Worm (Caenorhabditis elegans) whole organism, early embryonic: ENCODE results near the gene ZK105.13.

ENCODE experiments used
- B0310.2 ChIP-seq: sonication (generic microtip); optimal IDR thresholded peaks from 2 replicates; lab custom pipeline; 2016; ENCODE audit warnings: mild to moderate bottlenecking, missing genetic modification characterization, missing compliant biosample characterization
- F13C5.2 ChIP-seq: sonication (generic microtip); optimal IDR thresholded peaks from 2 replicates; lab custom pipeline; 2017; ENCODE audit warnings: mild to moderate bottlenecking, missing genetic modification characterization, inconsistent platforms, missing compliant biosample characterization
- aly-1 ChIP-seq: sonication (generic microtip); optimal IDR thresholded peaks from 2 replicates; lab custom pipeline; 2016; ENCODE audit warnings: missing genetic modification characterization, missing compliant biosample characterization
- ama-1 ChIP-seq: fragments of 150-350 bp; optimal IDR thresholded peaks from 2 replicates; lab custom pipeline; 2014
- ceh-13 ChIP-seq: fragments of 200-800 bp; sonication (Bioruptor generic); optimal IDR thresholded peaks from 2 replicates; lab custom pipeline; 2018; ENCODE audit warnings: mild to moderate bottlenecking, missing genetic modification characterization, missing compliant biosample characterization
- ceh-36 ChIP-seq: sonication (generic microtip); optimal IDR thresholded peaks from 2 replicates; lab custom pipeline; 2016; ENCODE audit warnings: missing genetic modification characterization, inconsistent platforms, missing compliant biosample characterization
- ets-7 ChIP-seq: sonication (generic microtip); optimal IDR thresholded peaks from 2 replicates; lab custom pipeline; 2016; ENCODE audit warnings: missing genotype, missing genetic modification characterization, missing compliant biosample characterization
- flt-1 ChIP-seq: fragments of 200-800 bp; sonication (Bioruptor generic); IDR thresholded peaks from 2 replicates; pipeline ENCODE4 v1.3.6; 2022; ENCODE audit warnings: missing genetic modification characterization, missing compliant biosample characterization
- hmbx-1 ChIP-seq: sonication (generic microtip); optimal IDR thresholded peaks from 2 replicates; lab custom pipeline; 2016; ENCODE audit warnings: mild to moderate bottlenecking, missing genetic modification characterization, missing compliant biosample characterization
- hmg-4 ChIP-seq: fragments of 200-800 bp; sonication (Bioruptor generic); optimal IDR thresholded peaks from 2 replicates; lab custom pipeline; 2018; ENCODE audit warnings: mild to moderate bottlenecking, missing genetic modification characterization, missing compliant biosample characterization
- hnd-1 ChIP-seq: sonication (generic microtip); optimal IDR thresholded peaks from 2 replicates; lab custom pipeline; 2016; ENCODE audit warnings: missing genetic modification characterization, missing compliant biosample characterization
- pes-1 ChIP-seq: fragments of 200-800 bp; sonication (Bioruptor generic); IDR thresholded peaks from 2 replicates; pipeline ENCODE4 v1.3.6; 2022; ENCODE audit warnings: missing genetic modification reagents, missing genetic modification characterization, missing compliant biosample characterization
- scrt-1 ChIP-seq: fragments of 200-800 bp; sonication (Bioruptor generic); IDR thresholded peaks from 2 replicates; pipeline ENCODE4 v1.3.6; 2022; ENCODE audit warnings: missing genetic modification characterization, missing compliant biosample characterization
- sea-1 ChIP-seq: fragments of 200-800 bp; sonication (Bioruptor generic); conservative IDR thresholded peaks from 2 replicates; pipeline ENCODE4 v1.3.6; 2022; ENCODE audit warnings: missing genetic modification characterization, missing compliant biosample characterization
- tbx-11 ChIP-seq: fragments of 200-800 bp; sonication (Bioruptor generic); IDR thresholded peaks from 2 replicates; pipeline ENCODE4 v1.3.6; 2022; ENCODE audit warnings: missing genetic modification characterization, missing compliant biosample characterization
- tbx-37 ChIP-seq: fragments of 200-800 bp; sonication (Bioruptor generic); conservative IDR thresholded peaks from 2 replicates; pipeline ENCODE4 v1.3.6; 2022; ENCODE audit warnings: missing genetic modification reagents, missing genetic modification characterization, missing compliant biosample characterization
- tra-4 ChIP-seq: sonication (generic microtip); optimal IDR thresholded peaks from 2 replicates; lab custom pipeline; 2017; ENCODE audit warnings: missing genetic modification characterization, missing compliant biosample characterization

Gene ZK105.13

ce11 chrV:7735319-7735718, 22.3 kb upstream of the ZK105.13 start, which contains the start of gene srr-10:
Gene srr-10 (plus strand): TSS chrV:7735619.
- TF ChIP-seq tbx-11 (GFP tag; lab: Robert Waterston, UW) (no peak), sea-1 (GFP tag; lab: Robert Waterston, UW) (no peak), tbx-37 (GFP tag; lab: Robert Waterston, UW) (no peak), tra-4 (tag; lab: Kevin White, UChicago) (no peak), ama-1 (lab: Kevin White, UChicago) (no peak), ceh-36 (tag; lab: Kevin White, UChicago) (no peak), hmbx-1 (no peak), F13C5.2 (tag; lab: Kevin White, UChicago) (no peak), B0310.2 (tag; lab: Kevin White, UChicago) (no peak), ets-7 (tag; lab: Kevin White, UChicago) (no peak)

- peak; percentile 63 for TF ChIP-seq F13C5.2 (tag; lab: Kevin White, UChicago)
- TF ChIP-seq tra-4 (tag; lab: Kevin White, UChicago) = no peak
Observed at ce11 chrV:7734909-7735308, 21.9 kb upstream of the ZK105.13 start, which contains the start of gene clic-1. Gene clic-1 (minus strand): TSS chrV:7734911.

ce11 chrV:7733240-7733765, 20.3 kb upstream of the ZK105.13 start:
- TF ChIP-seq sea-1 (GFP tag; lab: Robert Waterston, UW) = no peak
- TF ChIP-seq tbx-11 (GFP tag; lab: Robert Waterston, UW) = no peak
- no peak for TF ChIP-seq ama-1 (lab: Kevin White, UChicago)
- TF ChIP-seq ceh-13 (GFP tag; lab: Kevin White, UChicago) = no peak
- TF ChIP-seq aly-1 = no peak
- TF ChIP-seq B0310.2 (tag; lab: Kevin White, UChicago) = no peak
- no peak for TF ChIP-seq scrt-1
- TF ChIP-seq hnd-1 (tag; lab: Kevin White, UChicago) = no peak
- TF ChIP-seq pes-1 = no peak
- TF ChIP-seq F13C5.2 (tag; lab: Kevin White, UChicago) = no peak
- TF ChIP-seq ceh-36 (tag; lab: Kevin White, UChicago) = no peak
- TF ChIP-seq flt-1 = no peak
- TF ChIP-seq tbx-37 (GFP tag; lab: Robert Waterston, UW) = no peak
- TF ChIP-seq hmbx-1 = no peak
- no peak for TF ChIP-seq tra-4 (tag; lab: Kevin White, UChicago)
- no peak for TF ChIP-seq hmg-4 (GFP tag; lab: Kevin White, UChicago)

DNA sequence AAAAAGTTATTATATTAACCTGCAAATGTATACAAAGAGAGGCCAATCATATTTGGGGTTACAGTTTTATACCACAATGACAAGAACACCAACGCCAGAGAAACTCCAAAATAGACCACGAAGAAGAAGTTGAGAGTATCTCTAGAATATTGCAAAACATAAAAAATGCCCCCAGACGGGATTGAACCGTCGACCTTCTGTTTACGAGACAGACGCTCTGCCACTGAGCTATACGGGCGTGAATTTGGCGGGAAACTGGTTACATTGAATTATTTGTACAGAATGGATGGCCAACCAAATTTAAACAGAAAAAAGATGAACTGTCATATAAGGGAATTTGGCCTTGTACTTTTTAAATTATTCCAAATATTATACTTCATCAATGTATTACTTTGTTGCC, 17.5 kb upstream of the ZK105.13 start:
- TF ChIP-seq sea-1 (GFP tag; lab: Robert Waterston, UW) (no peak), aly-1 (no peak), hmg-4 (GFP tag; lab: Kevin White, UChicago) (no peak), flt-1 (no peak), ceh-36 (tag; lab: Kevin White, UChicago) (peak; percentile 25), ama-1 (lab: Kevin White, UChicago) (no peak), hnd-1 (tag; lab: Kevin White, UChicago) (no peak), ets-7 (tag; lab: Kevin White, UChicago) (no peak), tbx-11 (GFP tag; lab: Robert Waterston, UW) (no peak), tra-4 (tag; lab: Kevin White, UChicago) (no peak), F13C5.2 (tag; lab: Kevin White, UChicago) (no peak), scrt-1 (no peak), tbx-37 (GFP tag; lab: Robert Waterston, UW) (0 out of 2 replicates have a peak, but pooled peaks have one; percentile 18), ceh-13 (GFP tag; lab: Kevin White, UChicago) (no peak), pes-1 (peak; percentile 37; the same call in 1 of the 2 replicates), B0310.2 (tag; lab: Kevin White, UChicago) (peak; percentile 8), hmbx-1 (no peak)

ce11 chrV:7728679-7729027, 15.7 kb upstream of the ZK105.13 start, which contains the start of gene Y97E10C.1:
Gene Y97E10C.1 (plus strand): TSS chrV:7728879.
- TF ChIP-seq F13C5.2 (tag; lab: Kevin White, UChicago) = no peak

DNA sequence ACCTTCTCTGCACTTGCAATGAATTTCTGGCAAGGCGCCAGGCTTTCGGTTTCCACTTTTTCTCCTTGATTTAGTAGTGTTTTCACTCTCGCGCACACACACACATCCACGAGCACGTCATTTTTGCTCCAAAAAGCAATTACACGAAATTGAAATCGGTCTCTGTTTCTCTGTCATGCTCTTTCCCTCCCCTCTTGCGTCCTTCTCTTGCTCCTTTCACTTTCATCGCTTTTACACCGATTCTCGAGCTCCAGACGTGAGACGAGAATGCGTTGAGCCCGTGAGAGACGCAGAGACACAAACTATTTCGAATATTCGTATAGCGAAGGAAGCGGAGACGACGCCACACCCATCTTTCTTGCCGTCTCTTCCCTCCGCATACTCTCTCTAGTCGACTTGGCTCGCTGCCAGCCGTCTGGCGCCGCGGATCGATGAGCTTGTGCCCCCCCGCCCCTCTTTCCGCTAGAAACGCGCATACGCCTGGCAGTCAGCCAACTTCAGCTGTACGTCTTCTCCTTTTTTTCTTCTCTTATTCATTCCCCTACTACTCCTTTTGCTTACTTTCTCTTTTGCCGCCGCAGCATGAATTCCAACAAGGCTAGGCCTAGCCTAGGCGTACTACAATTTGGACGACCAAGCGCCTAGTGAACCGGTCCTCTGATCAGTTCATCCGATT, 15.2 kb upstream of the ZK105.13 start:
- TF ChIP-seq F13C5.2 (tag; lab: Kevin White, UChicago) (no peak), ceh-13 (GFP tag; lab: Kevin White, UChicago) (no peak), tbx-37 (GFP tag; lab: Robert Waterston, UW) (no peak), flt-1 (no peak), ceh-36 (tag; lab: Kevin White, UChicago) (no peak), hmbx-1 (no peak), pes-1 (no peak), tra-4 (tag; lab: Kevin White, UChicago) (no peak), aly-1 (no peak), hnd-1 (tag; lab: Kevin White, UChicago) (no peak), sea-1 (GFP tag; lab: Robert Waterston, UW) (no peak), tbx-11 (GFP tag; lab: Robert Waterston, UW) (no peak), ets-7 (tag; lab: Kevin White, UChicago) (no peak), scrt-1 (no peak), ama-1 (lab: Kevin White, UChicago) (no peak)

- TF ChIP-seq scrt-1 (no peak), ceh-13 (GFP tag; lab: Kevin White, UChicago) (no peak), ama-1 (lab: Kevin White, UChicago) (no peak), tbx-37 (GFP tag; lab: Robert Waterston, UW) (no peak), ceh-36 (tag; lab: Kevin White, UChicago) (no peak), ets-7 (tag; lab: Kevin White, UChicago) (no peak), B0310.2 (tag; lab: Kevin White, UChicago) (no peak), sea-1 (GFP tag; lab: Robert Waterston, UW) (no peak), flt-1 (no peak), hmbx-1 (no peak), pes-1 (no peak), hnd-1 (tag; lab: Kevin White, UChicago) (no peak), tra-4 (tag; lab: Kevin White, UChicago) (no peak), hmg-4 (GFP tag; lab: Kevin White, UChicago) (no peak), aly-1 (no peak)
Observed at ce11 chrV:7726927-7727326, 14.0 kb upstream of the ZK105.13 start.
